Worm (Caenorhabditis elegans): ENCODE measurements around the gene gon-4.
A peak's percentile ranks its signal among the peaks of the same experiment; 100 is the strongest.

gon-4 gene

DNA sequence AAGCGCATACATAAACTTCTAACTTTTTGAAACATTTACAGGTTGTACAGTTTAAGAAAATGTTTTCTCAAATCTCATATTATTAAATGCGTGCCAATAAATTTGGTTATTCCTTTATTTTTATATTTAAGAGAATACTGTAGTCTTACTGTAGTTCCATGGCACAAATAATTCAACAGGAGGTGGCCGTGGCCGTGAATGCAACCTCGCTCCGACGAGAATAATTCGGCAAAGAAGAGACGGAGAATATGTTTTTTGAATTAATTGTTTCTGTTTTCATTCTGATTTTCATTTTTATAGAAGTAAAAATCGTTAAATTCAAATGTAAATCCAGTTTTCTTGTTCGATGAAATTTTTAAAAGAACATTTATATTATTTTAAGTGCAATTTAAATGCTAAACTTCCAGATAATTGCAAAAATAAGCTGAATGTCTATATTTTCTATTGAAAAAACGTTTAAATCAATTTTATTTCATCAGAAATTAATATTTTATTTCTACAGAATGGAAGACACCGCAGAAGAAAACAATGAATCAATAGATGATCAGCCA, at the start of gene gon-4:
TSS of gene gon-4 (plus strand) at position 501 of the 551 bp plus-strand sequence.
- TF ChIP-seq fkh-10 (GFP tag; optimal IDR thresholded peaks at IDR 0.05) (no peak), ceh-2 (tag; optimal IDR thresholded peaks at IDR 0.05) (peak; percentile 28), hlh-15 (tag; optimal IDR thresholded peaks at IDR 0.05) (no peak), fkh-6 (tag; optimal IDR thresholded peaks at IDR 0.05) (no peak), unc-55 (GFP tag; optimal IDR thresholded peaks at IDR 0.05) (no peak), ceh-14 (tag; optimal IDR thresholded peaks at IDR 0.05) (no peak), unc-86 (tag; optimal IDR thresholded peaks at IDR 0.05) (no peak), hlh-13 (GFP tag; optimal IDR thresholded peaks at IDR 0.05) (no peak), nfya-1 (tag; optimal IDR thresholded peaks at IDR 0.05) (no peak), ceh-31 (tag; optimal IDR thresholded peaks at IDR 0.05) (peak; percentile 19), odd-2 (tag; optimal IDR thresholded peaks at IDR 0.05) (no peak), unc-42 (tag; optimal IDR thresholded peaks at IDR 0.05) (no peak), eyg-1 (tag; optimal IDR thresholded peaks at IDR 0.05) (no peak)

DNA sequence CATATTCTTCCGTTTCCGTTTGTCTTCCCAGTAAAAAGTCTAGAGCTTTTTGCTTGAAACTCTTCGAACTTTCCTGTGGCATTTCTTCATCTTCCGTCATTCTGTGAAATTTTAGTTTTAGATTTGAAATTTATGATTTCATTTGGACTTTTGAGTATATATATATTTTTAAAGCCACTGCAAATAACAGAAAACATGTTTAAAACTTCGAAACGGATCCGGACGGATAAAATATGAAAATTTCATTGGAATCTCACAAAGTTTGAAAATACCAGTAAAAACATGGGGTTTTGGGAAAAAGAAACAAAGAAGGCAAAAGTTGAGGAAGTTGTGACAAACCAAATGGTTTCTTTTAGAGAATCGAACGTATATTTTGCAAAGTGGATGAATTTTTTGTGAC, 48.7 kb upstream of the gon-4 start, which contains the start of gene pigs-1:
TSS of gene pigs-1 (minus strand) at position 101 of the 400 bp plus-strand sequence.
- no peak for TF ChIP-seq hlh-30 (tag; optimal IDR thresholded peaks at IDR 0.05; ENCODE audit: insufficient read depth)
- TF ChIP-seq unc-55 (GFP tag; optimal IDR thresholded peaks at IDR 0.05), result no peak

- no peak for TF ChIP-seq nfya-1 (tag; optimal IDR thresholded peaks at IDR 0.05)
- TF ChIP-seq che-1 (tag; optimal IDR thresholded peaks at IDR 0.05), result no peak
- TF ChIP-seq ceh-6 (GFP tag; optimal IDR thresholded peaks at IDR 0.05), result no peak
- TF ChIP-seq ceh-45 (GFP tag; IDR thresholded peaks at IDR 0.05), result no peak
- no peak for TF ChIP-seq elt-4 (tag; optimal IDR thresholded peaks at IDR 0.05)
- TF ChIP-seq pha-2 (tag; optimal IDR thresholded peaks at IDR 0.05), result no peak
- TF ChIP-seq odd-2 (tag; optimal IDR thresholded peaks at IDR 0.05), result no peak
- peak; percentile 29 for TF ChIP-seq unc-42 (tag; optimal IDR thresholded peaks at IDR 0.05)
- TF ChIP-seq fkh-10 (GFP tag; optimal IDR thresholded peaks at IDR 0.05), result no peak
- TF ChIP-seq syd-9 (tag; optimal IDR thresholded peaks at IDR 0.05), result no peak
- TF ChIP-seq ceh-34 (tag; optimal IDR thresholded peaks at IDR 0.05), result peak; percentile 15
- no peak for TF ChIP-seq ref-2 (tag; optimal IDR thresholded peaks at IDR 0.05)
- TF ChIP-seq unc-55 (GFP tag; optimal IDR thresholded peaks at IDR 0.05), result no peak
- TF ChIP-seq ttx-3 (tag; optimal IDR thresholded peaks at IDR 0.05), result no peak
These were observed 47.0 kb upstream of the gon-4 start, which contains the start of gene tsp-12 for ce11 chrIV:10150552-10151004. Gene tsp-12 (minus strand): TSS chrIV:10150602.

- no peak for TF ChIP-seq ceh-22 (tag; optimal IDR thresholded peaks at IDR 0.05)
- peak; percentile 84 for TF ChIP-seq unc-42 (tag; optimal IDR thresholded peaks at IDR 0.05)
- no peak for TF ChIP-seq hlh-6 (tag; optimal IDR thresholded peaks at IDR 0.05)
- TF ChIP-seq K02D7.2 (tag; optimal IDR thresholded peaks at IDR 0.05), result no peak
- peak; percentile 28 for TF ChIP-seq nfya-1 (tag; optimal IDR thresholded peaks at IDR 0.05)
- TF ChIP-seq ceh-9 (tag; optimal IDR thresholded peaks at IDR 0.05), result no peak
These were observed 46.1 kb upstream of the gon-4 start, which contains the start of gene copg-1 for ce11 chrIV:10151439-10151997. Gene copg-1 (plus strand): TSS chrIV:10151947.

ce11 chrIV:10153479-10153878, 44.1 kb upstream of the gon-4 start:
- no peak for TF ChIP-seq mec-3 (tag; optimal IDR thresholded peaks at IDR 0.05; ENCODE audit: borderline replicate concordance)
- no peak for TF ChIP-seq pha-4 (tag; optimal IDR thresholded peaks at IDR 0.05)
- no peak for TF ChIP-seq che-1 (tag; optimal IDR thresholded peaks at IDR 0.05)
- no peak for TF ChIP-seq hlh-13 (GFP tag; optimal IDR thresholded peaks at IDR 0.05)
- TF ChIP-seq sox-2 (GFP tag; IDR thresholded peaks at IDR 0.05), result no peak
- no peak for TF ChIP-seq ztf-16 (tag; optimal IDR thresholded peaks at IDR 0.05)
- no peak for TF ChIP-seq ceh-9 (tag; optimal IDR thresholded peaks at IDR 0.05)

All from whole organism, late embryonic.